Fruit fly (Drosophila melanogaster): ENCODE data around the gene Vha100-5.

Vha100-5 gene

dm6 chr2L:11793986-11794385 is 55.2 kb downstream of the Vha100-5 start, which contains the start of gene CG14937:
Gene CG14937, minus strand, starts transcription at chr2L:11794086.
- no peak for TF ChIP-seq CG4496 (GFP tag; IDR thresholded peaks at IDR 0.05)
- no peak for TF ChIP-seq CG8159 (tag; optimal IDR thresholded peaks at IDR 0.05)
- TF ChIP-seq CG10348 (GFP tag; IDR thresholded peaks at IDR 0.05): no peak
